3 fruit fly cellular contexts compared by ENCODE assay signal in genomic region chr3L:16208053-16208838, dm6.
TF ChIP-seq lines count a peak whose summit lies in the region.

No protein-coding gene starts in this region.

- TF ChIP-seq CTCF in whole organism, embryonic (GFP tag; optimal IDR thresholded peaks at IDR 0.05; lab: Kevin White, UChicago): no peak

TF ChIP-seq in whole organism, embryonic, 481 proteins besides CTCF, POLR2A, EP300 and RAD21:
- 0 out of 2 replicates have a peak, but pooled peaks have one; percentile 6 for TF ChIP-seq Dref (GFP tag; IDR thresholded peaks at IDR 0.05; lab: Robert Waterston, UW)
- no peak for TF ChIP-seq CG10366 (GFP tag; IDR thresholded peaks at IDR 0.05; lab: Robert Waterston, UW)

TF ChIP-seq in whole organism, prepupa, 60 proteins besides CTCF, POLR2A, EP300 and RAD21 (continues in another document):
- TF ChIP-seq Met (GFP tag; optimal IDR thresholded peaks at IDR 0.05; lab: Kevin White, UChicago) (no peak), vri (GFP tag; optimal IDR thresholded peaks at IDR 0.05; lab: Kevin White, UChicago) (no peak), Sox102F (GFP tag; optimal IDR thresholded peaks at IDR 0.05; lab: Kevin White, UChicago) (no peak), CG6808 (GFP tag; optimal IDR thresholded peaks at IDR 0.05; lab: Kevin White, UChicago) (peak; percentile 24), Smox (GFP tag; optimal IDR thresholded peaks at IDR 0.05; lab: Kevin White, UChicago) (no peak), Eip75B (GFP tag; optimal IDR thresholded peaks at IDR 0.05; lab: Kevin White, UChicago) (no peak), CG10631 (GFP tag; optimal IDR thresholded peaks at IDR 0.05; lab: Kevin White, UChicago) (peak; percentile 18), Sox14 (GFP tag; optimal IDR thresholded peaks at IDR 0.05; lab: Kevin White, UChicago) (no peak), CG15336 (GFP tag; IDR thresholded peaks at IDR 0.05; lab: Robert Waterston, UW) (no peak), pdm3 (GFP tag; optimal IDR thresholded peaks at IDR 0.05; lab: Kevin White, UChicago) (no peak), CG11902 (GFP tag; optimal IDR thresholded peaks at IDR 0.05; lab: Kevin White, UChicago) (no peak), Hr39 (GFP tag; optimal IDR thresholded peaks at IDR 0.05; lab: Kevin White, UChicago) (no peak), fkh (GFP tag; optimal IDR thresholded peaks at IDR 0.05; lab: Kevin White, UChicago) (no peak), spab (GFP tag; optimal IDR thresholded peaks at IDR 0.05; lab: Kevin White, UChicago) (no peak), Hr4 (GFP tag; optimal IDR thresholded peaks at IDR 0.05; lab: Kevin White, UChicago) (no peak), Blimp-1 (GFP tag; optimal IDR thresholded peaks at IDR 0.05; lab: Kevin White, UChicago) (no peak), esn (GFP tag; optimal IDR thresholded peaks at IDR 0.05; lab: Kevin White, UChicago) (no peak), salr (GFP tag; optimal IDR thresholded peaks at IDR 0.05; lab: Kevin White, UChicago) (peak in 1 of 2 experiments; percentile 21), CG3919 (GFP tag; optimal IDR thresholded peaks at IDR 0.05; lab: Kevin White, UChicago) (no peak), achi (GFP tag; optimal IDR thresholded peaks at IDR 0.05; lab: Kevin White, UChicago) (no peak), cyc (GFP tag; optimal IDR thresholded peaks at IDR 0.05; lab: Kevin White, UChicago) (no peak), CG32006 (GFP tag; optimal IDR thresholded peaks at IDR 0.05; lab: Kevin White, UChicago) (peak; percentile 31), dsx (GFP tag; optimal IDR thresholded peaks at IDR 0.05; lab: Kevin White, UChicago; ENCODE audit: poor library complexity, severe bottlenecking) (peak; percentile 26), Lpt (GFP tag; optimal IDR thresholded peaks at IDR 0.05; lab: Kevin White, UChicago) (no peak), CG10669 (GFP tag; optimal IDR thresholded peaks at IDR 0.05; lab: Kevin White, UChicago) (peak; percentile 10), net (GFP tag; optimal IDR thresholded peaks at IDR 0.05; lab: Kevin White, UChicago) (no peak), CG1621 (tag; optimal IDR thresholded peaks at IDR 0.05; lab: Kevin White, UChicago) (no peak), CG11294 (GFP tag; IDR thresholded peaks at IDR 0.05; lab: Robert Waterston, UW) (no peak), ss (GFP tag; optimal IDR thresholded peaks at IDR 0.05; lab: Kevin White, UChicago) (peak in 1 of 2 experiments; percentile 65), Sox15 (GFP tag; optimal IDR thresholded peaks at IDR 0.05; lab: Kevin White, UChicago) (no peak), fd85E (GFP tag; optimal IDR thresholded peaks at IDR 0.05; lab: Kevin White, UChicago) (no peak), Ets96B (tag; optimal IDR thresholded peaks at IDR 0.05; lab: Kevin White, UChicago) (peak; percentile 68), OdsH (GFP tag; optimal IDR thresholded peaks at IDR 0.05; lab: Kevin White, UChicago) (peak; percentile 20), CG7368 (GFP tag; optimal IDR thresholded peaks at IDR 0.05; lab: Kevin White, UChicago) (no peak), Ets21C (GFP tag; optimal IDR thresholded peaks at IDR 0.05; lab: Kevin White, UChicago) (no peak), CG6163 (GFP tag; IDR thresholded peaks at IDR 0.05; lab: Robert Waterston, UW) (no peak), acj6 (GFP tag; optimal IDR thresholded peaks at IDR 0.05; lab: Kevin White, UChicago) (no peak), lz (GFP tag; optimal IDR thresholded peaks at IDR 0.05; lab: Kevin White, UChicago) (no peak), topi (GFP tag; optimal IDR thresholded peaks at IDR 0.05; lab: Kevin White, UChicago) (no peak), CG6792 (GFP tag; optimal IDR thresholded peaks at IDR 0.05; lab: Kevin White, UChicago) (no peak), eg (GFP tag; IDR thresholded peaks at IDR 0.05; lab: Robert Waterston, UW) (no peak), CG8632 (GFP tag; optimal IDR thresholded peaks at IDR 0.05; lab: Kevin White, UChicago) (no peak), CG34406 (GFP tag; optimal IDR thresholded peaks at IDR 0.05; lab: Kevin White, UChicago) (peak; percentile 3), CG8319 (GFP tag; optimal IDR thresholded peaks at IDR 0.05; lab: Kevin White, UChicago) (no peak), dac (GFP tag; optimal IDR thresholded peaks at IDR 0.05; lab: Kevin White, UChicago) (no peak), CG6854 (GFP tag; optimal IDR thresholded peaks at IDR 0.05; lab: Kevin White, UChicago) (no peak)

TF ChIP-seq in whole organism, pupa, 21 proteins besides CTCF, POLR2A, EP300 and RAD21:
- TF ChIP-seq rn (GFP tag; IDR thresholded peaks at IDR 0.05; lab: Robert Waterston, UW): no peak
- TF ChIP-seq Ets98B (GFP tag; IDR thresholded peaks at IDR 0.05; lab: Robert Waterston, UW): no peak
- peak; percentile 62 for TF ChIP-seq CG13204 (GFP tag; optimal IDR thresholded peaks at IDR 0.05; lab: Kevin White, UChicago)
- TF ChIP-seq EcR (GFP tag; optimal IDR thresholded peaks at IDR 0.05; lab: Kevin White, UChicago): no peak
- peak; percentile 24 for TF ChIP-seq CG17806 (tag; optimal IDR thresholded peaks at IDR 0.05; lab: Kevin White, UChicago)
- no peak for TF ChIP-seq Snoo (tag; optimal IDR thresholded peaks at IDR 0.05; lab: Kevin White, UChicago)
- 0 out of 3 replicates have a peak, but pooled peaks have one; percentile 37 for TF ChIP-seq CG4496 (GFP tag; IDR thresholded peaks at IDR 0.05; lab: Robert Waterston, UW)
- TF ChIP-seq D1 (tag; optimal IDR thresholded peaks at IDR 0.05; lab: Kevin White, UChicago): no peak
- TF ChIP-seq CG34367 (tag; optimal IDR thresholded peaks at IDR 0.05; lab: Kevin White, UChicago): peak; percentile 35
- peak; percentile 59 for TF ChIP-seq CG15710 (tag; optimal IDR thresholded peaks at IDR 0.05; lab: Kevin White, UChicago)
- peak; percentile 35 for TF ChIP-seq CG9948 (tag; optimal IDR thresholded peaks at IDR 0.05; lab: Kevin White, UChicago)
- no peak for TF ChIP-seq gl (tag; optimal IDR thresholded peaks at IDR 0.05; lab: Kevin White, UChicago)
- peak; percentile 80 for TF ChIP-seq CG8159 (tag; optimal IDR thresholded peaks at IDR 0.05; lab: Kevin White, UChicago)
- TF ChIP-seq Pif1B (GFP tag; optimal IDR thresholded peaks at IDR 0.05; lab: Kevin White, UChicago): no peak
TF ChIP-seq in whole organism, pupa: peak in this region for 7.
